Fruit fly (Drosophila melanogaster) whole organism, embryonic: ENCODE measurements around the gene Asator.
A peak's percentile ranks its signal among the peaks of the same experiment; 100 is the strongest.

Experiments
- Abd-B ChIP-seq: fragments of 200-800 bp; sonication (Bioruptor generic); optimal IDR thresholded peaks from 2 replicates; lab custom pipeline; 2018; ENCODE audit warnings: missing biosample characterization, mild to moderate bottlenecking, missing genetic modification characterization, moderate library complexity
- Asciz ChIP-seq: fragments of 200-800 bp; sonication (Bioruptor generic); optimal IDR thresholded peaks from 2 replicates; lab custom pipeline; 2017; ENCODE audit warnings: missing biosample characterization, mild to moderate bottlenecking, missing genetic modification characterization, missing genetic modification reagents
- CG10321 ChIP-seq: fragments of 200-800 bp; sonication (Bioruptor generic); IDR thresholded peaks from 2 replicates; pipeline ENCODE4 v1.3.6; 2022; ENCODE audit warnings: missing biosample characterization, missing genetic modification characterization
- CG11723 ChIP-seq: fragments of 200-800 bp; sonication (Bioruptor generic); optimal IDR thresholded peaks from 2 replicates; lab custom pipeline; 2017; ENCODE audit warnings: missing biosample characterization, mild to moderate bottlenecking, missing genetic modification characterization
- CG14667 ChIP-seq: fragments of 200-800 bp; sonication (Bioruptor generic); IDR thresholded peaks from 2 replicates; pipeline ENCODE4 v1.3.6; 2022; ENCODE audit warnings: missing biosample characterization, missing genetic modification characterization
- CG1529 ChIP-seq: fragments of 200-800 bp; sonication (Bioruptor generic); optimal IDR thresholded peaks from 3 replicates; lab custom pipeline; 2018; ENCODE audit warnings: missing biosample characterization, missing genetic modification characterization
- CG16813 ChIP-seq: fragments of 200-800 bp; sonication (Bioruptor generic); IDR thresholded peaks from 3 replicates; pipeline ENCODE4 v1.3.6; 2022; ENCODE audit warnings: missing biosample characterization, missing genetic modification characterization; ENCODE audit not compliant: partially characterized antibody
- CG16863 ChIP-seq: fragments of 200-800 bp; sonication (Bioruptor generic); optimal IDR thresholded peaks from 3 replicates; lab custom pipeline; 2016; ENCODE audit warnings: missing biosample characterization, missing genetic modification characterization
- CG17361 ChIP-seq: fragments of 200-800 bp; sonication (Bioruptor generic); IDR thresholded peaks from 3 replicates; pipeline ENCODE4 v1.3.6; 2022; ENCODE audit warnings: missing biosample characterization, missing genetic modification characterization
- CG3065 ChIP-seq: fragments of 200-800 bp; sonication (Bioruptor generic); optimal IDR thresholded peaks from 2 replicates; lab custom pipeline; 2016; ENCODE audit warnings: missing biosample characterization, missing genetic modification characterization
- CG32532 ChIP-seq: fragments of 200-800 bp; sonication (Bioruptor generic); IDR thresholded peaks from 2 replicates; pipeline ENCODE4 v1.3.6; 2022; ENCODE audit warnings: missing biosample characterization, missing genetic modification characterization
- CG34224 ChIP-seq: fragments of 200-800 bp; sonication (Bioruptor generic); IDR thresholded peaks from 3 replicates; pipeline ENCODE4 v1.3.6; 2022; ENCODE audit warnings: missing biosample characterization, missing genetic modification characterization; ENCODE audit not compliant: partially characterized antibody
- CG3838 ChIP-seq: fragments of 200-800 bp; sonication (Bioruptor generic); optimal IDR thresholded peaks from 3 replicates; lab custom pipeline; 2016; ENCODE audit warnings: missing biosample characterization, missing genetic modification characterization
- CG42726 ChIP-seq: fragments of 200-800 bp; sonication (Bioruptor generic); IDR thresholded peaks from 2 replicates; pipeline ENCODE4 v1.3.6; 2022; ENCODE audit warnings: missing biosample characterization, missing genetic modification characterization; ENCODE audit not compliant: partially characterized antibody
- CG7271 ChIP-seq: fragments of 200-800 bp; sonication (Bioruptor generic); optimal IDR thresholded peaks from 2 replicates; lab custom pipeline; 2018; ENCODE audit warnings: missing biosample characterization, mild to moderate bottlenecking, missing genetic modification characterization, moderate library complexity
- CG7357 ChIP-seq: fragments of 200-800 bp; sonication (Bioruptor generic); IDR thresholded peaks from 3 replicates; pipeline ENCODE4 v1.3.6; 2022; ENCODE audit warnings: missing biosample characterization, missing genetic modification characterization
- CG9609 ChIP-seq: fragments of 200-800 bp; sonication (Bioruptor generic); optimal IDR thresholded peaks from 3 replicates; lab custom pipeline; 2016; ENCODE audit warnings: missing biosample characterization, missing genetic modification characterization
- CG9797 ChIP-seq: fragments of 200-800 bp; sonication (Bioruptor generic); optimal IDR thresholded peaks from 3 replicates; lab custom pipeline; 2018; ENCODE audit warnings: missing biosample characterization, mild to moderate bottlenecking, missing genetic modification characterization
- Deaf1 ChIP-seq: fragments of 200-800 bp; optimal IDR thresholded peaks from 3 replicates; lab custom pipeline; 2019; ENCODE audit warnings: missing biosample characterization, mild to moderate bottlenecking, missing genetic modification characterization, moderate library complexity
- Dip2 ChIP-seq: fragments of 200-800 bp; sonication (Bioruptor generic); IDR thresholded peaks from 2 replicates; pipeline ENCODE4 v1.3.6; 2022; ENCODE audit warnings: missing biosample characterization, missing genetic modification characterization
- E2f1 ChIP-seq: fragments of 200-800 bp; sonication (Bioruptor generic); IDR thresholded peaks from 2 replicates; pipeline ENCODE4 v1.3.6; 2022; ENCODE audit warnings: missing biosample characterization, missing genetic modification characterization
- Ets97D ChIP-seq: fragments of 200-800 bp; sonication (Bioruptor generic); optimal IDR thresholded peaks from 3 replicates; lab custom pipeline; 2016; ENCODE audit warnings: missing biosample characterization, missing genetic modification characterization
- Hand ChIP-seq: fragments of 200-800 bp; sonication (Bioruptor generic); optimal IDR thresholded peaks from 2 replicates; lab custom pipeline; 2017; ENCODE audit warnings: mild to moderate bottlenecking, missing biosample characterization, missing genetic modification reagents, missing genetic modification characterization
- HmgD ChIP-seq: fragments of 200-800 bp; sonication (Bioruptor generic); optimal IDR thresholded peaks from 3 replicates; lab custom pipeline; 2016; ENCODE audit warnings: missing biosample characterization, missing genetic modification characterization
- Hr51 ChIP-seq, 2 experiments: fragments of 200-800 bp; sonication (Bioruptor generic); optimal IDR thresholded peaks; 2 replicates in 1 of 2; 3 replicates in 1 of 2; lab custom pipeline; 2016 to 2018; ENCODE audit warnings: missing biosample characterization in 2 of 2, missing genetic modification characterization in 2 of 2, mild to moderate bottlenecking in 1 of 2, moderate library complexity in 1 of 2
- Hsf ChIP-seq: fragments of 200-800 bp; sonication (Bioruptor generic); optimal IDR thresholded peaks from 3 replicates; lab custom pipeline; 2016; ENCODE audit warnings: missing biosample characterization, missing genetic modification characterization
- NK7.1 ChIP-seq: fragments of 200-800 bp; sonication (Bioruptor generic); optimal IDR thresholded peaks from 3 replicates; lab custom pipeline; 2016; ENCODE audit warnings: missing biosample characterization, missing genetic modification characterization
- Nf-YB ChIP-seq: fragments of 200-800 bp; sonication (Bioruptor generic); optimal IDR thresholded peaks from 3 replicates; lab custom pipeline; 2019; ENCODE audit warnings: missing biosample characterization, mild to moderate bottlenecking, missing genetic modification characterization, moderate library complexity
- Nf-YC ChIP-seq: fragments of 200-800 bp; optimal IDR thresholded peaks from 3 replicates; lab custom pipeline; 2019; ENCODE audit warnings: missing biosample characterization, mild to moderate bottlenecking, missing genetic modification characterization, moderate library complexity
- Oaz ChIP-seq: fragments of 200-800 bp; sonication (Bioruptor generic); IDR thresholded peaks from 2 replicates; pipeline ENCODE4 v1.3.6; 2022; ENCODE audit warnings: missing biosample characterization, missing genetic modification characterization
- Scr ChIP-seq: fragments of 200-800 bp; sonication (Bioruptor generic); IDR thresholded peaks from 2 replicates; pipeline ENCODE4 v1.3.6; 2022; ENCODE audit warnings: missing biosample characterization, missing genetic modification characterization; ENCODE audit not compliant: partially characterized antibody
- Sox100B ChIP-seq: fragments of 200-800 bp; sonication (Bioruptor generic); optimal IDR thresholded peaks from 3 replicates; lab custom pipeline; 2018; ENCODE audit warnings: missing biosample characterization, mild to moderate bottlenecking, missing genetic modification characterization
- Trl ChIP-seq, 3 experiments: fragments of >200 bp in 2 of 3; fragments of 200-800 bp in 1 of 3; sonication (Bioruptor generic) in 1 of 3; optimal IDR thresholded peaks; 2 replicates in 1 of 3; 3 replicates in 2 of 3; lab custom pipeline; 2016 to 2017; ENCODE audit warnings: missing biosample characterization in 1 of 3, missing genetic modification characterization in 1 of 3
- ap ChIP-seq: fragments of 200-800 bp; sonication (Bioruptor generic); IDR thresholded peaks from 2 replicates; pipeline ENCODE4 v1.3.6; 2022; ENCODE audit warnings: missing biosample characterization, missing genetic modification characterization
- ara ChIP-seq: fragments of 200-800 bp; sonication (Bioruptor generic); IDR thresholded peaks from 2 replicates; pipeline ENCODE4 v1.3.6; 2022; ENCODE audit warnings: missing biosample characterization, missing genetic modification characterization
- bsh ChIP-seq, 2 experiments: fragments of 200-800 bp; sonication (Bioruptor generic); optimal IDR thresholded peaks; 2 replicates each; lab custom pipeline; 2017 to 2018; ENCODE audit warnings: mild to moderate bottlenecking in 2 of 2, missing biosample characterization in 2 of 2, missing genetic modification characterization in 2 of 2, moderate library complexity in 1 of 2
- chm ChIP-seq: fragments of 200-800 bp; sonication (Bioruptor generic); IDR thresholded peaks from 2 replicates; pipeline ENCODE4 v1.3.6; 2022; ENCODE audit warnings: missing biosample characterization, missing genetic modification characterization
- crol ChIP-seq: fragments of 200-800 bp; sonication (Bioruptor generic); IDR thresholded peaks from 2 replicates; pipeline ENCODE4 v1.3.6; 2022; ENCODE audit warnings: missing biosample characterization, missing genetic modification characterization
- dan ChIP-seq: fragments of 200-800 bp; sonication (Bioruptor generic); IDR thresholded peaks from 2 replicates; pipeline ENCODE4 v1.3.6; 2022; ENCODE audit warnings: missing biosample characterization, missing genetic modification characterization
- gcm ChIP-seq: fragments of 200-800 bp; sonication (Bioruptor generic); optimal IDR thresholded peaks from 2 replicates; lab custom pipeline; 2019; ENCODE audit warnings: missing biosample characterization, mild to moderate bottlenecking, missing genetic modification characterization, moderate library complexity
- ind ChIP-seq: fragments of 200-800 bp; sonication (Bioruptor generic); optimal IDR thresholded peaks from 3 replicates; lab custom pipeline; 2016; ENCODE audit warnings: missing biosample characterization, missing genetic modification characterization
- otp ChIP-seq: fragments of 200-800 bp; sonication (Bioruptor generic); IDR thresholded peaks from 3 replicates; pipeline ENCODE4, ENCODE4 v1.3.6; 2022; ENCODE audit warnings: missing biosample characterization, missing genetic modification characterization
- peb ChIP-seq: fragments of 200-800 bp; sonication (Bioruptor generic); IDR thresholded peaks from 2 replicates; pipeline ENCODE4 v1.3.6; 2022; ENCODE audit warnings: missing biosample characterization, missing genetic modification characterization
- salm ChIP-seq: fragments of 200-800 bp; sonication (Bioruptor generic); optimal IDR thresholded peaks from 2 replicates; lab custom pipeline; 2018; ENCODE audit warnings: missing biosample characterization, mild to moderate bottlenecking, missing genetic modification characterization
- shn ChIP-seq: fragments of 200-800 bp; sonication (Bioruptor generic); optimal IDR thresholded peaks from 3 replicates; lab custom pipeline; 2016; ENCODE audit warnings: missing biosample characterization, missing genetic modification characterization
- tgo ChIP-seq: fragments of 200-800 bp; sonication (Bioruptor generic); IDR thresholded peaks from 3 replicates; pipeline ENCODE4 v1.3.6; 2022; ENCODE audit warnings: missing biosample characterization, missing genetic modification characterization
- toy ChIP-seq: fragments of 200-800 bp; sonication (Bioruptor generic); IDR thresholded peaks from 2 replicates; pipeline ENCODE4 v1.3.6; 2022; ENCODE audit warnings: missing biosample characterization, missing genetic modification characterization
- unc-4 ChIP-seq: fragments of 200-800 bp; sonication (Bioruptor generic); IDR thresholded peaks from 2 replicates; pipeline ENCODE4 v1.3.6; 2022; ENCODE audit warnings: missing biosample characterization, missing genetic modification characterization; ENCODE audit not compliant: partially characterized antibody

Gene Asator

dm6 chr4:507252-508202 is 18.7 kb upstream of the Asator start (continued):
- no peak for TF ChIP-seq salm (tag; lab: Kevin White, UChicago)
- no peak for TF ChIP-seq Abd-B (GFP tag; lab: Kevin White, UChicago)
- no peak for TF ChIP-seq shn
- TF ChIP-seq Deaf1 (tag; lab: Kevin White, UChicago): peak; percentile 94
- peak; percentile 47; the same call in 1 of the 2 replicates for TF ChIP-seq chm
- TF ChIP-seq ara (GFP tag; lab: Robert Waterston, UW): no peak
- peak; percentile 92 for TF ChIP-seq gcm
- no peak for TF ChIP-seq CG11723 (GFP tag; lab: Kevin White, UChicago)
- TF ChIP-seq Nf-YC (tag; lab: Kevin White, UChicago): peak; percentile 94
- TF ChIP-seq Nf-YB: peak; percentile 93
- no peak for TF ChIP-seq ind (GFP tag; lab: Kevin White, UChicago)
- TF ChIP-seq crol (GFP tag; lab: Robert Waterston, UW): peak; percentile 98
- 0 out of 2 replicates have a peak, but pooled peaks have one; percentile 13 for TF ChIP-seq unc-4 (GFP tag; lab: Robert Waterston, UW)
- no peak for TF ChIP-seq Oaz (GFP tag; lab: Robert Waterston, UW)
- TF ChIP-seq CG32532 (GFP tag; lab: Robert Waterston, UW): peak; percentile 52; the same call in 1 of the 2 replicates
- no peak for TF ChIP-seq CG9609
- TF ChIP-seq Hand (GFP tag; lab: Kevin White, UChicago): no peak
- TF ChIP-seq CG34224 (GFP tag; lab: Robert Waterston, UW): peak; percentile 28; the same call in 2 of the 3 replicates
- TF ChIP-seq Ets97D (GFP tag; lab: Kevin White, UChicago): no peak
- TF ChIP-seq E2f1 (GFP tag; lab: Robert Waterston, UW): no peak
- TF ChIP-seq CG10321 (GFP tag; lab: Robert Waterston, UW): peak; percentile 71
- no peak for TF ChIP-seq Dip2 (GFP tag; lab: Robert Waterston, UW)
- TF ChIP-seq NK7.1: no peak
- peak; percentile 88 to 94 for TF ChIP-seq Trl (optimal IDR thresholded peaks at IDR 0.05; lab: Kevin White, UChicago)
- no peak for TF ChIP-seq Trl (GFP tag; optimal IDR thresholded peaks at IDR 0.05; lab: Kevin White, UChicago)
- TF ChIP-seq Scr: no peak
- no peak for TF ChIP-seq HmgD (GFP tag; lab: Kevin White, UChicago)
- TF ChIP-seq CG7271 (tag; lab: Kevin White, UChicago): no peak
- TF ChIP-seq CG17361 (GFP tag; lab: Robert Waterston, UW): no peak
- no peak for TF ChIP-seq CG42726 (GFP tag; lab: Robert Waterston, UW)
- no peak for TF ChIP-seq tgo (GFP tag; lab: Robert Waterston, UW)
- TF ChIP-seq CG3838 (GFP tag; lab: Kevin White, UChicago): no peak
- no peak for TF ChIP-seq toy
- no peak for TF ChIP-seq Hsf (GFP tag; lab: Kevin White, UChicago)
- TF ChIP-seq peb (GFP tag; lab: Robert Waterston, UW): no peak
- no peak for TF ChIP-seq CG3065 (GFP tag; lab: Kevin White, UChicago)
- TF ChIP-seq ap (GFP tag; lab: Robert Waterston, UW): no peak
- no peak for TF ChIP-seq bsh (GFP tag; optimal IDR thresholded peaks at IDR 0.05; lab: Kevin White, UChicago)
- no peak for TF ChIP-seq dan (GFP tag; lab: Robert Waterston, UW)
- TF ChIP-seq CG7357 (GFP tag; lab: Robert Waterston, UW): no peak
- TF ChIP-seq CG16813: no peak
- TF ChIP-seq CG9797: no peak
- no peak for TF ChIP-seq otp (GFP tag; lab: Robert Waterston, UW)
- no peak for TF ChIP-seq Asciz (GFP tag; lab: Kevin White, UChicago)
- TF ChIP-seq CG16863 (GFP tag; lab: Kevin White, UChicago): no peak
- no peak for TF ChIP-seq CG1529 (GFP tag; lab: Kevin White, UChicago)
- TF ChIP-seq Sox100B (GFP tag; lab: Kevin White, UChicago): no peak
- no peak for TF ChIP-seq CG14667
- no peak for TF ChIP-seq Hr51 (GFP tag; optimal IDR thresholded peaks at IDR 0.05; lab: Kevin White, UChicago)
